Fruit fly (Drosophila melanogaster) whole organism, pupa: ENCODE results near the gene CG32204.

Source experiments
- CG10348 ChIP-seq: fragments of 200-800 bp; sonication (Bioruptor generic); IDR thresholded peaks from 2 replicates; pipeline ENCODE4 v1.3.6; 2022; ENCODE audit warnings: missing biosample characterization, missing genetic modification characterization
- CG12605 ChIP-seq: fragments of 200-800 bp; sonication (Bioruptor generic); IDR thresholded peaks from 2 replicates; pipeline ENCODE4 v1.3.6; 2022; ENCODE audit warnings: missing biosample characterization, missing genetic modification characterization
- CG13204 ChIP-seq: fragments of 200-800 bp; sonication (Bioruptor generic); optimal IDR thresholded peaks from 2 replicates; lab custom pipeline; 2018; ENCODE audit warnings: missing biosample characterization, mild to moderate bottlenecking, missing genetic modification characterization, moderate library complexity
- CG15710 ChIP-seq: fragments of 200-800 bp; sonication (Bioruptor generic); optimal IDR thresholded peaks from 2 replicates; lab custom pipeline; 2018; ENCODE audit warnings: missing biosample characterization, mild to moderate bottlenecking, missing genetic modification characterization, moderate library complexity
- CG8301 ChIP-seq: fragments of 200-800 bp; sonication (Bioruptor generic); optimal IDR thresholded peaks from 2 replicates; lab custom pipeline; 2018; ENCODE audit warnings: missing biosample characterization, mild to moderate bottlenecking, missing genetic modification characterization
- CG9948 ChIP-seq: fragments of 200-800 bp; sonication (Bioruptor generic); optimal IDR thresholded peaks from 2 replicates; lab custom pipeline; 2018; ENCODE audit warnings: missing biosample characterization, mild to moderate bottlenecking, missing genetic modification characterization, moderate library complexity
- D1 ChIP-seq: fragments of 200-800 bp; sonication (Bioruptor generic); optimal IDR thresholded peaks from 2 replicates; lab custom pipeline; 2018; ENCODE audit warnings: missing biosample characterization, mild to moderate bottlenecking, missing genetic modification characterization, moderate library complexity
- Pif1A ChIP-seq: fragments of 200-800 bp; sonication (Bioruptor generic); optimal IDR thresholded peaks from 3 replicates; lab custom pipeline; 2016; ENCODE audit warnings: missing biosample characterization, missing genetic modification characterization
- Pif1B ChIP-seq: fragments of 200-800 bp; sonication (Bioruptor generic); optimal IDR thresholded peaks from 3 replicates; lab custom pipeline; 2016; ENCODE audit warnings: missing biosample characterization, missing genetic modification characterization
- fd96Ca ChIP-seq: fragments of 200-800 bp; sonication (Bioruptor generic); IDR thresholded peaks from 3 replicates; pipeline ENCODE4 v1.3.6; 2022; ENCODE audit warnings: missing biosample characterization, missing genetic modification characterization
- gl ChIP-seq: fragments of 200-800 bp; sonication (Bioruptor generic); optimal IDR thresholded peaks from 2 replicates; lab custom pipeline; 2018; ENCODE audit warnings: missing biosample characterization, mild to moderate bottlenecking, missing genetic modification characterization
- rn ChIP-seq: fragments of 200-800 bp; sonication (Bioruptor generic); IDR thresholded peaks from 2 replicates; pipeline ENCODE4 v1.3.6; 2022; ENCODE audit warnings: missing biosample characterization, missing genetic modification characterization

DNA sequence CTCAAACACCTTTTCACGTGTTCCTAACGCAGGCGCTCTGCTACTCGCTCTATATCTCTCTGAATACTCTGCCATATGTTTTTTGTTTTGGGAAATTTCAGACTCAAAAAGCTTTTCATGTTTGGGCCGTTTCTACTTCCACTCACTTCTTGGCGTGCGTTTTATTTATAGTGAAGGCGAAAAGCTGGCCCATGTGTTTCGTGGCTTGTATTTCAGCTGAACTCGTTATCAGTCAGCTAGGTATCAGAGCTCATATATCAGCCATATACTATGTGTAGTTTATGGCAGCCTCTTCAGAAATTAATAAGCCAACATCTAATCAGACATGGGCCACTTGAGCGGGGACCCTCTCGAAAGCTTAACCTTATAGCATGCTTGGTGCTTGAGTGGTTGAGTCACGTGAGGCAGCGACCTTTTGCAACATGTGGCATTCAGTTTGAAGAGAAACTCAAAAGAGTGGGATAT is 48.7 kb upstream of the CG32204 start:
- no peak for TF ChIP-seq CG10348
- no peak for TF ChIP-seq CG9948 (tag; lab: Kevin White, UChicago)
- no peak for TF ChIP-seq gl (tag; lab: Kevin White, UChicago)
- TF ChIP-seq CG15710 (tag; lab: Kevin White, UChicago) = no peak
- no peak for TF ChIP-seq CG12605
- TF ChIP-seq Pif1A (GFP tag; lab: Kevin White, UChicago) = no peak
- TF ChIP-seq Pif1B = no peak
- no peak for TF ChIP-seq D1 (tag; lab: Kevin White, UChicago)
- TF ChIP-seq CG8301 (tag; lab: Kevin White, UChicago) = no peak
- no peak for TF ChIP-seq CG13204 (GFP tag; lab: Kevin White, UChicago)
- no peak for TF ChIP-seq fd96Ca (GFP tag; lab: Robert Waterston, UW)
- no peak for TF ChIP-seq rn (GFP tag; lab: Robert Waterston, UW)
